Fruit fly (Drosophila melanogaster): ENCODE data around the gene Nnf1b.

The Nnf1b gene

DNA sequence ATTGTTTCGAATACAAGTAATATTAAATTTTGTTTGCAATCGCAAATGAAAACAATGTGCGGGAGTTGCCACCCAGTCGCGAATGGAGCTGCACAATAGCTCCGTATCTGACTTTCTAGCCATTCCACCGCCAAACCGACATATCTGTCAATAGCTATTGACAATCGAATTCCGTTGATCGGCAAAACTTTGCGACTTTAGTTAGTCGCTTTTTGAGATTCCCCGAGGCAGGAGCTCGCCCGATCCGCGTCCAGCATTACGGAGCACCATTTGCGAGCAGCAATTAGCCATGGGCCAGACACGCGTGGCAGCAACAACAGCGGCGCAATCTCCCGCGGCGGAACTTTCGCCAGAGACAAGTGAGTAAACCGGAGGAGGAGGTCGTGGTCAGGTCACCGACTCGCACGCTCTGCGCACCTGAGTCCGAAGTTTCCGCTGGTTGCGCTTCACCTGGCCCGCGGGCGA lies 42.3 kb downstream of the Nnf1b start, which contains the start of the genes CG4291 and kraken (continued):
- TF ChIP-seq Oaz (GFP tag; IDR thresholded peaks at IDR 0.05) (0 out of 2 replicates have a peak, but pooled peaks have one; percentile 12), MTF-1 (GFP tag; optimal IDR thresholded peaks at IDR 0.05; ENCODE audit: borderline replicate concordance) (peak; percentile 64), sd (tag; optimal IDR thresholded peaks at IDR 0.05) (peak; percentile 98), Neu2 (GFP tag; optimal IDR thresholded peaks at IDR 0.05; ENCODE audit: borderline replicate concordance) (no peak), nau (GFP tag; optimal IDR thresholded peaks at IDR 0.05) (no peak), CG31388 (GFP tag; optimal IDR thresholded peaks at IDR 0.05) (no peak), Chrac-16 (GFP tag; optimal IDR thresholded peaks at IDR 0.05) (peak; percentile 31), gem (tag; optimal IDR thresholded peaks at IDR 0.05) (peak; percentile 52), CG3838 (GFP tag; optimal IDR thresholded peaks at IDR 0.05) (no peak), Gsc (GFP tag; IDR thresholded peaks at IDR 0.05) (no peak), CG5180 (GFP tag; optimal IDR thresholded peaks at IDR 0.05) (no peak), ci (GFP tag; IDR thresholded peaks at IDR 0.05) (peak; percentile 73), CG4282 (GFP tag; optimal IDR thresholded peaks at IDR 0.05) (no peak), Doc3 (GFP tag; IDR thresholded peaks at IDR 0.05; ENCODE audit: partially characterized antibody) (no peak), CG34224 (GFP tag; IDR thresholded peaks at IDR 0.05; ENCODE audit: partially characterized antibody) (0 out of 3 replicates have a peak, but pooled peaks have one; percentile 41), Lim3 (GFP tag; IDR thresholded peaks at IDR 0.05) (no peak), CG1832 (GFP tag; optimal IDR thresholded peaks at IDR 0.05) (no peak), CG14710 (tag; optimal IDR thresholded peaks at IDR 0.05) (peak; percentile 50), dmrt99B (tag; optimal IDR thresholded peaks at IDR 0.05) (peak; percentile 35), CG10366 (GFP tag; IDR thresholded peaks at IDR 0.05) (peak; percentile 46), lmd (GFP tag; IDR thresholded peaks at IDR 0.05) (peak; percentile 53; the same call in 1 of the 2 replicates), HLH4C (GFP tag; IDR thresholded peaks at IDR 0.05; ENCODE audit: partially characterized antibody) (peak; percentile 67), CG17328 (GFP tag; IDR thresholded peaks at IDR 0.05) (peak; percentile 44), CG4404 (GFP tag; IDR thresholded peaks at IDR 0.05) (peak; percentile 14; the same call in 1 of the 2 replicates), CG15601 (tag; optimal IDR thresholded peaks at IDR 0.05) (peak; percentile 93), ems (GFP tag; optimal IDR thresholded peaks at IDR 0.05) (peak; percentile 45), chm (GFP tag; IDR thresholded peaks at IDR 0.05) (peak; percentile 67), Sin3A (optimal IDR thresholded peaks at IDR 0.05) (peak; percentile 34), Atf-2 (GFP tag; optimal IDR thresholded peaks at IDR 0.05) (no peak), CG5245 (GFP tag; optimal IDR thresholded peaks at IDR 0.05) (no peak), Dip2 (GFP tag; IDR thresholded peaks at IDR 0.05) (no peak), NFAT (GFP tag; IDR thresholded peaks at IDR 0.05) (peak; percentile 83), CG1529 (GFP tag; optimal IDR thresholded peaks at IDR 0.05) (no peak), CG4360 (GFP tag; IDR thresholded peaks at IDR 0.05) (peak; percentile 55), CG3995 (GFP tag; optimal IDR thresholded peaks at IDR 0.05) (no peak), CG11456 (GFP tag; IDR thresholded peaks at IDR 0.05) (peak; percentile 84), h (optimal IDR thresholded peaks at IDR 0.05) (no peak), NC2α (GFP tag; optimal IDR thresholded peaks at IDR 0.05) (no peak), CG14050 (GFP tag; IDR thresholded peaks at IDR 0.05) (peak; percentile 42; the same call in 2 of the 3 replicates), CG7987 (GFP tag; optimal IDR thresholded peaks at IDR 0.05) (peak; percentile 64), CG8281 (tag; optimal IDR thresholded peaks at IDR 0.05) (peak; percentile 99), Ets65A (GFP tag) (peak; percentile 92), ERR (GFP tag; optimal IDR thresholded peaks at IDR 0.05) (peak; percentile 53), Hr3 (GFP tag; optimal IDR thresholded peaks at IDR 0.05) (peak; percentile 20), Nf-YC (tag; optimal IDR thresholded peaks at IDR 0.05) (peak; percentile 61), Hr78 (GFP tag; optimal IDR thresholded peaks at IDR 0.05) (peak in 1 of 2 experiments; percentile 84), dm (GFP tag; optimal IDR thresholded peaks at IDR 0.05) (peak; percentile 38), CG33213 (GFP tag; optimal IDR thresholded peaks at IDR 0.05) (peak; percentile 75), ac (GFP tag; optimal IDR thresholded peaks at IDR 0.05) (no peak), CG6791 (GFP tag; IDR thresholded peaks at IDR 0.05; ENCODE audit: partially characterized antibody) (peak; percentile 56; the same call in 1 of the 3 replicates), CG4854 (GFP tag; optimal IDR thresholded peaks at IDR 0.05) (no peak)

All from whole organism, embryonic.